Fruit fly (Drosophila melanogaster) whole organism, embryonic: ENCODE data around the gene CG15880.

ENCODE experiments used
- Ada2b ChIP-seq: fragments of 200-800 bp; sonication (Bioruptor generic); IDR thresholded peaks from 2 replicates; pipeline ENCODE4 v1.3.6; 2022; ENCODE audit warnings: missing biosample characterization, missing genetic modification characterization
- Aef1 ChIP-seq: fragments of 200-800 bp; sonication (Bioruptor generic); IDR thresholded peaks from 3 replicates; pipeline ENCODE4 v1.3.6; 2022; ENCODE audit warnings: missing biosample characterization, missing genetic modification characterization
- B-H2 ChIP-seq: fragments of 200-800 bp; sonication (Bioruptor generic); optimal IDR thresholded peaks from 2 replicates; lab custom pipeline; 2018; ENCODE audit warnings: missing biosample characterization, mild to moderate bottlenecking, missing genetic modification characterization
- Bdp1 ChIP-seq: fragments of 200-800 bp; sonication (Bioruptor generic); optimal IDR thresholded peaks from 3 replicates; lab custom pipeline; 2016; ENCODE audit warnings: missing biosample characterization, missing genetic modification characterization
- CG10431 ChIP-seq: fragments of 200-800 bp; sonication (Bioruptor generic); optimal IDR thresholded peaks from 3 replicates; lab custom pipeline; 2018; ENCODE audit warnings: missing biosample characterization, mild to moderate bottlenecking, missing genetic modification characterization
- CG11085 ChIP-seq: fragments of 200-800 bp; sonication (Bioruptor generic); IDR thresholded peaks from 2 replicates; pipeline ENCODE4 v1.3.6; 2022; ENCODE audit warnings: missing biosample characterization, missing genetic modification characterization
- CG11504 ChIP-seq: fragments of 200-800 bp; sonication (Bioruptor generic); optimal IDR thresholded peaks from 3 replicates; lab custom pipeline; 2019; ENCODE audit warnings: missing biosample characterization, mild to moderate bottlenecking, missing genetic modification characterization, moderate library complexity
- CG12769 ChIP-seq: fragments of 200-800 bp; sonication (Bioruptor generic); optimal IDR thresholded peaks from 2 replicates; lab custom pipeline; 2019; ENCODE audit warnings: missing biosample characterization, mild to moderate bottlenecking, missing genetic modification characterization, moderate library complexity
- CG14860 ChIP-seq: fragments of 200-800 bp; sonication (Bioruptor generic); IDR thresholded peaks from 3 replicates; pipeline ENCODE4 v1.3.6; 2022; ENCODE audit warnings: missing biosample characterization, missing genetic modification characterization; ENCODE audit not compliant: partially characterized antibody
- CG1602 ChIP-seq: fragments of 200-800 bp; sonication (Bioruptor generic); optimal IDR thresholded peaks from 3 replicates; lab custom pipeline; 2016; ENCODE audit warnings: missing biosample characterization, missing genetic modification characterization
- CG17568 ChIP-seq: fragments of 200-800 bp; sonication (Bioruptor generic); optimal IDR thresholded peaks from 2 replicates; lab custom pipeline; 2018; ENCODE audit warnings: missing biosample characterization, mild to moderate bottlenecking, missing genetic modification characterization, moderate library complexity
- CG2120 ChIP-seq: fragments of 200-800 bp; sonication (Bioruptor generic); optimal IDR thresholded peaks from 3 replicates; lab custom pipeline; 2016; ENCODE audit warnings: missing biosample characterization, missing genetic modification characterization
- CG30403 ChIP-seq: fragments of 200-800 bp; sonication (Bioruptor generic); optimal IDR thresholded peaks from 3 replicates; lab custom pipeline; 2016; ENCODE audit warnings: missing biosample characterization, missing genetic modification characterization
- CG3281 ChIP-seq: fragments of 200-800 bp; sonication (Bioruptor generic); optimal IDR thresholded peaks from 3 replicates; lab custom pipeline; 2017; ENCODE audit warnings: missing biosample characterization, mild to moderate bottlenecking, missing genetic modification characterization
- CG4424 ChIP-seq: fragments of 200-800 bp; sonication (Bioruptor generic); optimal IDR thresholded peaks from 3 replicates; lab custom pipeline; 2016; ENCODE audit warnings: missing biosample characterization, missing genetic modification characterization
- CG4820 ChIP-seq: fragments of 200-800 bp; sonication (Bioruptor generic); optimal IDR thresholded peaks from 3 replicates; lab custom pipeline; 2016; ENCODE audit warnings: missing biosample characterization, missing genetic modification characterization
- CG6175 ChIP-seq: fragments of 200-800 bp; sonication (Bioruptor generic); IDR thresholded peaks from 3 replicates; pipeline ENCODE4 v1.3.6; 2022; ENCODE audit warnings: missing biosample characterization, missing genetic modification characterization
- CG6272 ChIP-seq: fragments of 200-800 bp; sonication (Bioruptor generic); IDR thresholded peaks from 2 replicates; pipeline ENCODE4 v1.3.6; 2022; ENCODE audit warnings: missing biosample characterization, missing genetic modification characterization
- CG8281 ChIP-seq: fragments of 200-800 bp; sonication (Bioruptor generic); optimal IDR thresholded peaks from 2 replicates; lab custom pipeline; 2018; ENCODE audit warnings: missing biosample characterization, mild to moderate bottlenecking, missing genetic modification characterization, moderate library complexity
- CG9215 ChIP-seq: fragments of 200-800 bp; sonication (Bioruptor generic); IDR thresholded peaks from 2 replicates; pipeline ENCODE4 v1.3.6; 2022; ENCODE audit warnings: missing biosample characterization, missing genetic modification characterization
- CG9727 ChIP-seq: fragments of 200-800 bp; sonication (Bioruptor generic); optimal IDR thresholded peaks from 3 replicates; lab custom pipeline; 2017; ENCODE audit warnings: missing biosample characterization, mild to moderate bottlenecking, missing genetic modification characterization
- D ChIP-seq, 2 experiments: fragments of 200-800 bp in 1 of 2; fragments of >200 bp in 1 of 2; sonication (Bioruptor generic) in 1 of 2; optimal IDR thresholded peaks; 2 replicates in 1 of 2; 3 replicates in 1 of 2; lab custom pipeline; 2017; ENCODE audit warnings: mild to moderate bottlenecking in 1 of 2, missing biosample characterization in 1 of 2, missing genetic modification characterization in 1 of 2, missing genetic modification reagents in 1 of 2
- Dad ChIP-seq: fragments of 200-800 bp; sonication (Bioruptor generic); optimal IDR thresholded peaks from 3 replicates; lab custom pipeline; 2016; ENCODE audit warnings: missing biosample characterization, missing genetic modification characterization
- Dfd ChIP-seq, 2 experiments: fragments of >200 bp; optimal IDR thresholded peaks; 2 replicates each; lab custom pipeline; 2017; ENCODE audit warnings: missing biosample characterization in 2 of 2, missing genetic modification characterization in 2 of 2
- Doc2 ChIP-seq: fragments of 200-800 bp; sonication (Bioruptor generic); IDR thresholded peaks from 2 replicates; pipeline ENCODE4 v1.3.6; 2022; ENCODE audit warnings: missing biosample characterization, missing genetic modification characterization
- Drgx ChIP-seq: fragments of 200-800 bp; sonication (Bioruptor generic); IDR thresholded peaks from 2 replicates; pipeline ENCODE4 v1.3.6; 2022; ENCODE audit warnings: missing biosample characterization, missing genetic modification characterization
- ERR ChIP-seq: fragments of 200-800 bp; sonication (Bioruptor generic); optimal IDR thresholded peaks from 2 replicates; lab custom pipeline; 2016; ENCODE audit warnings: missing biosample characterization, missing genetic modification characterization
- Ets97D ChIP-seq: fragments of 200-800 bp; sonication (Bioruptor generic); optimal IDR thresholded peaks from 3 replicates; lab custom pipeline; 2016; ENCODE audit warnings: missing biosample characterization, missing genetic modification characterization
- Gug ChIP-seq: fragments of 200-800 bp; sonication (Bioruptor generic); IDR thresholded peaks from 4 replicates; pipeline ENCODE4 v1.3.6; 2022; ENCODE audit warnings: missing biosample characterization, missing genetic modification characterization
- Ptx1 ChIP-seq: fragments of 200-800 bp; sonication (Bioruptor generic); IDR thresholded peaks from 2 replicates; pipeline ENCODE4 v1.3.6; 2022; ENCODE audit warnings: missing biosample characterization, missing genetic modification characterization
- Trl ChIP-seq, 3 experiments: fragments of >200 bp in 2 of 3; fragments of 200-800 bp in 1 of 3; sonication (Bioruptor generic) in 1 of 3; optimal IDR thresholded peaks; 2 replicates in 1 of 3; 3 replicates in 2 of 3; lab custom pipeline; 2016 to 2017; ENCODE audit warnings: missing biosample characterization in 1 of 3, missing genetic modification characterization in 1 of 3
- Xrp1 ChIP-seq: fragments of 200-800 bp; sonication (Bioruptor generic); IDR thresholded peaks from 2 replicates; pipeline ENCODE4 v1.3.6; 2022; ENCODE audit warnings: missing biosample characterization, missing genetic modification characterization
- ac ChIP-seq: fragments of 200-800 bp; sonication (Bioruptor generic); optimal IDR thresholded peaks from 3 replicates; lab custom pipeline; 2017; ENCODE audit warnings: missing biosample characterization, mild to moderate bottlenecking, missing genetic modification characterization
- btn ChIP-seq: fragments of 200-800 bp; sonication (Bioruptor generic); optimal IDR thresholded peaks from 2 replicates; lab custom pipeline; 2016; ENCODE audit warnings: missing biosample characterization, missing genetic modification characterization
- chm ChIP-seq: fragments of 200-800 bp; sonication (Bioruptor generic); IDR thresholded peaks from 2 replicates; pipeline ENCODE4 v1.3.6; 2022; ENCODE audit warnings: missing biosample characterization, missing genetic modification characterization
- ci ChIP-seq: fragments of 200-800 bp; sonication (Bioruptor generic); IDR thresholded peaks from 3 replicates; pipeline ENCODE4 v1.3.6; 2022; ENCODE audit warnings: missing biosample characterization, missing genetic modification characterization
- fd96Cb ChIP-seq: fragments of 200-800 bp; sonication (Bioruptor generic); optimal IDR thresholded peaks from 2 replicates; lab custom pipeline; 2018; ENCODE audit warnings: missing biosample characterization, mild to moderate bottlenecking, missing genetic modification characterization, moderate library complexity
- gcm2 ChIP-seq: fragments of 200-800 bp; sonication (Bioruptor generic); optimal IDR thresholded peaks from 2 replicates; lab custom pipeline; 2016; ENCODE audit warnings: missing biosample characterization, missing genetic modification characterization
- knrl ChIP-seq: fragments of 200-800 bp; sonication (Bioruptor generic); IDR thresholded peaks from 3 replicates; pipeline ENCODE4 v1.3.6; 2022; ENCODE audit warnings: missing biosample characterization, missing genetic modification characterization; ENCODE audit not compliant: partially characterized antibody
- luna ChIP-seq: fragments of 200-800 bp; sonication (Bioruptor generic); optimal IDR thresholded peaks from 2 replicates; lab custom pipeline; 2016; ENCODE audit warnings: missing biosample characterization, missing genetic modification characterization
- mirr ChIP-seq: fragments of 200-800 bp; sonication (Bioruptor generic); optimal IDR thresholded peaks from 3 replicates; lab custom pipeline; 2018; ENCODE audit warnings: missing biosample characterization, mild to moderate bottlenecking, missing genetic modification characterization
- nerfin-2 ChIP-seq: fragments of 200-800 bp; sonication (Bioruptor generic); IDR thresholded peaks from 2 replicates; pipeline ENCODE4 v1.3.6; 2022; ENCODE audit warnings: missing biosample characterization, missing genetic modification characterization; ENCODE audit not compliant: partially characterized antibody
- pan ChIP-seq, 4 experiments: fragments of >200 bp in 3 of 4; fragments of 200-800 bp in 1 of 4; sonication (Bioruptor generic) in 1 of 4; optimal IDR thresholded peaks in 3 of 4; IDR thresholded peaks in 1 of 4; 2 replicates each; pipeline versions ENCODE4 v1.3.6 to Lab custom; 2017 to 2022; ENCODE audit warnings: missing biosample characterization in 2 of 4, missing genetic modification characterization in 2 of 4, mixed read lengths in 1 of 4
- peb ChIP-seq: fragments of 200-800 bp; sonication (Bioruptor generic); IDR thresholded peaks from 2 replicates; pipeline ENCODE4 v1.3.6; 2022; ENCODE audit warnings: missing biosample characterization, missing genetic modification characterization
- shn ChIP-seq: fragments of 200-800 bp; sonication (Bioruptor generic); optimal IDR thresholded peaks from 3 replicates; lab custom pipeline; 2016; ENCODE audit warnings: missing biosample characterization, missing genetic modification characterization
- stwl ChIP-seq: fragments of 200-800 bp; sonication (Bioruptor generic); optimal IDR thresholded peaks from 3 replicates; lab custom pipeline; 2018; ENCODE audit warnings: missing biosample characterization, mild to moderate bottlenecking, missing genetic modification characterization, moderate library complexity
- tll ChIP-seq, 2 experiments: fragments of 200-800 bp in 1 of 2; fragments of >200 bp in 1 of 2; sonication (Bioruptor generic) in 1 of 2; optimal IDR thresholded peaks; 2 replicates each; lab custom pipeline; 2017 to 2019; ENCODE audit warnings: missing biosample characterization in 2 of 2, missing genetic modification characterization in 2 of 2, mild to moderate bottlenecking in 1 of 2, moderate library complexity in 1 of 2
- wek ChIP-seq: fragments of 200-800 bp; sonication (Bioruptor generic); optimal IDR thresholded peaks from 3 replicates; lab custom pipeline; 2018; ENCODE audit warnings: missing biosample characterization, mild to moderate bottlenecking, missing genetic modification characterization, moderate library complexity
- zfh1 ChIP-seq: fragments of 200-800 bp; sonication (Bioruptor generic); IDR thresholded peaks from 3 replicates; pipeline ENCODE4 v1.3.6; 2022; ENCODE audit warnings: missing biosample characterization, missing genetic modification characterization

Gene CG15880

dm6 chr2L:857897-858517 lies 40.3 kb upstream of the CG15880 start (continued):
- TF ChIP-seq CG3281 (GFP tag; lab: Kevin White, UChicago) (no peak), Ptx1 (GFP tag; lab: Robert Waterston, UW) (peak; percentile 54), Gug (GFP tag; lab: Robert Waterston, UW) (peak; percentile 28; the same call in 2 of the 4 replicates), Xrp1 (peak; percentile 64; the same call in 1 of the 2 replicates), Ets97D (GFP tag; lab: Kevin White, UChicago) (no peak), CG11085 (no peak), Bdp1 (GFP tag; lab: Kevin White, UChicago) (peak; percentile 14), Drgx (no peak), CG11504 (tag; lab: Kevin White, UChicago) (peak; percentile 68), mirr (no peak), CG9215 (no peak), nerfin-2 (GFP tag; lab: Robert Waterston, UW) (no peak), shn (GFP tag; lab: Kevin White, UChicago) (peak; percentile 46), CG12769 (tag; lab: Kevin White, UChicago) (peak; percentile 85), tll (GFP tag; optimal IDR thresholded peaks at IDR 0.05; lab: Kevin White, UChicago) (no peak), Doc2 (GFP tag; lab: Robert Waterston, UW) (no peak), CG4820 (GFP tag; lab: Kevin White, UChicago) (no peak), fd96Cb (peak; percentile 60), gcm2 (GFP tag; lab: Kevin White, UChicago) (no peak), D (optimal IDR thresholded peaks at IDR 0.05; lab: Kevin White, UChicago) (no peak), D (GFP tag; optimal IDR thresholded peaks at IDR 0.05; lab: Kevin White, UChicago) (peak; percentile 41), ac (GFP tag; lab: Kevin White, UChicago) (no peak), CG6175 (GFP tag; lab: Robert Waterston, UW) (no peak), luna (GFP tag; lab: Kevin White, UChicago) (no peak), btn (GFP tag; lab: Kevin White, UChicago) (peak; percentile 4), Ada2b (GFP tag; lab: Robert Waterston, UW) (no peak), CG9727 (peak; percentile 29), CG10431 (GFP tag; lab: Kevin White, UChicago) (no peak), zfh1 (GFP tag; lab: Robert Waterston, UW) (peak; percentile 56; the same call in 1 of the 3 replicates), knrl (no peak), Dad (GFP tag; lab: Kevin White, UChicago) (no peak), CG14860 (GFP tag; lab: Robert Waterston, UW) (no peak), Dfd (GFP tag; optimal IDR thresholded peaks at IDR 0.05; lab: Kevin White, UChicago) (no peak), peb (no peak; the same call in 1 of the 2 replicates), chm (GFP tag; lab: Robert Waterston, UW) (no peak), Trl (optimal IDR thresholded peaks at IDR 0.05; lab: Kevin White, UChicago) (no peak), Trl (GFP tag; optimal IDR thresholded peaks at IDR 0.05; lab: Kevin White, UChicago) (peak; percentile 33), wek (GFP tag; lab: Kevin White, UChicago) (no peak), B-H2 (GFP tag; lab: Kevin White, UChicago) (no peak), ci (peak; percentile 93), CG1602 (peak; percentile 30), CG8281 (tag; lab: Kevin White, UChicago) (no peak), CG4424 (GFP tag; lab: Kevin White, UChicago) (peak; percentile 32), ERR (GFP tag; lab: Kevin White, UChicago) (no peak), Aef1 (GFP tag; lab: Robert Waterston, UW) (peak; percentile 57; the same call in 2 of the 3 replicates), CG17568 (no peak), pan (optimal IDR thresholded peaks at IDR 0.05; lab: Kevin White, UChicago) (no peak), pan (GFP tag; optimal IDR thresholded peaks at IDR 0.05 in 1 of 2, IDR thresholded peaks at IDR 0.05 in 1 of 2) (peak in 1 of 2 experiments; percentile 56), CG2120 (GFP tag; lab: Kevin White, UChicago) (peak; percentile 65), CG30403 (GFP tag; lab: Kevin White, UChicago) (peak; percentile 64), CG6272 (GFP tag; lab: Robert Waterston, UW) (0 out of 2 replicates have a peak, but pooled peaks have one; percentile 23), stwl (no peak)
